Fruit fly (Drosophila melanogaster) whole organism, embryonic: ENCODE measurements around the gene CG11892.

Experiments
- Adf1 ChIP-seq: fragments of 200-800 bp; sonication (Bioruptor generic); IDR thresholded peaks from 2 replicates; pipeline ENCODE4 v1.3.6; 2022; ENCODE audit warnings: missing biosample characterization, missing genetic modification characterization
- Asciz ChIP-seq: fragments of 200-800 bp; sonication (Bioruptor generic); optimal IDR thresholded peaks from 2 replicates; lab custom pipeline; 2017; ENCODE audit warnings: missing biosample characterization, mild to moderate bottlenecking, missing genetic modification characterization, missing genetic modification reagents
- BEAF-32 ChIP-seq: fragments of 200-800 bp; sonication (Bioruptor generic); optimal IDR thresholded peaks from 3 replicates; lab custom pipeline; 2017; ENCODE audit warnings: missing biosample characterization, missing genetic modification characterization, mild to moderate bottlenecking, moderate library complexity, missing genetic modification reagents
- CG10274 ChIP-seq: fragments of 200-800 bp; sonication (Bioruptor generic); optimal IDR thresholded peaks from 3 replicates; lab custom pipeline; 2017; ENCODE audit warnings: missing biosample characterization, mild to moderate bottlenecking, missing genetic modification characterization
- CG11696 ChIP-seq: fragments of 200-800 bp; sonication (Bioruptor generic); IDR thresholded peaks from 2 replicates; pipeline ENCODE4 v1.3.6; 2022; ENCODE audit warnings: missing biosample characterization, missing genetic modification characterization
- CG11723 ChIP-seq: fragments of 200-800 bp; sonication (Bioruptor generic); optimal IDR thresholded peaks from 2 replicates; lab custom pipeline; 2017; ENCODE audit warnings: missing biosample characterization, mild to moderate bottlenecking, missing genetic modification characterization
- CG12236 ChIP-seq: fragments of 200-800 bp; sonication (Bioruptor generic); optimal IDR thresholded peaks from 2 replicates; lab custom pipeline; 2016; ENCODE audit warnings: missing biosample characterization, missing genetic modification characterization
- CG13775 ChIP-seq: fragments of 200-800 bp; sonication (Bioruptor generic); optimal IDR thresholded peaks from 3 replicates; lab custom pipeline; 2017; ENCODE audit warnings: missing biosample characterization, mild to moderate bottlenecking, missing genetic modification characterization
- CG14860 ChIP-seq: fragments of 200-800 bp; sonication (Bioruptor generic); IDR thresholded peaks from 3 replicates; pipeline ENCODE4 v1.3.6; 2022; ENCODE audit warnings: missing biosample characterization, missing genetic modification characterization; ENCODE audit not compliant: partially characterized antibody
- CG17612 ChIP-seq: fragments of 200-800 bp; sonication (Bioruptor generic); IDR thresholded peaks from 2 replicates; pipeline ENCODE4 v1.3.6; 2022; ENCODE audit warnings: missing biosample characterization, missing genetic modification characterization
- CG2678 ChIP-seq: fragments of 200-800 bp; sonication (Bioruptor generic); optimal IDR thresholded peaks from 3 replicates; lab custom pipeline; 2019; ENCODE audit warnings: missing biosample characterization, mild to moderate bottlenecking, missing genetic modification characterization, moderate library complexity
- CG3065 ChIP-seq: fragments of 200-800 bp; sonication (Bioruptor generic); optimal IDR thresholded peaks from 2 replicates; lab custom pipeline; 2016; ENCODE audit warnings: missing biosample characterization, missing genetic modification characterization
- CG3407 ChIP-seq: fragments of 200-800 bp; sonication (Bioruptor generic); optimal IDR thresholded peaks from 2 replicates; lab custom pipeline; 2018; ENCODE audit warnings: missing biosample characterization, mild to moderate bottlenecking, missing genetic modification characterization
- CG3847 ChIP-seq: fragments of 200-800 bp; sonication (Bioruptor generic); IDR thresholded peaks from 2 replicates; pipeline ENCODE4 v1.3.6; 2022; ENCODE audit warnings: missing biosample characterization, missing genetic modification characterization
- Ets97D ChIP-seq: fragments of 200-800 bp; sonication (Bioruptor generic); optimal IDR thresholded peaks from 3 replicates; lab custom pipeline; 2016; ENCODE audit warnings: missing biosample characterization, missing genetic modification characterization
- Fer1 ChIP-seq: fragments of 200-800 bp; sonication (Bioruptor generic); optimal IDR thresholded peaks from 2 replicates; lab custom pipeline; 2017; ENCODE audit warnings: missing biosample characterization, mild to moderate bottlenecking, missing genetic modification characterization
- HHEX ChIP-seq: fragments of 200-800 bp; sonication (Bioruptor generic); optimal IDR thresholded peaks from 3 replicates; lab custom pipeline; 2017; ENCODE audit warnings: missing biosample characterization, mild to moderate bottlenecking, missing genetic modification characterization, missing genetic modification reagents
- HLH3B ChIP-seq: fragments of 200-800 bp; sonication (Bioruptor generic); IDR thresholded peaks from 2 replicates; pipeline ENCODE4 v1.3.6; 2022; ENCODE audit warnings: missing biosample characterization, missing genetic modification characterization
- Hand ChIP-seq: fragments of 200-800 bp; sonication (Bioruptor generic); optimal IDR thresholded peaks from 2 replicates; lab custom pipeline; 2017; ENCODE audit warnings: mild to moderate bottlenecking, missing biosample characterization, missing genetic modification reagents, missing genetic modification characterization
- Hr51 ChIP-seq, 2 experiments: fragments of 200-800 bp; sonication (Bioruptor generic); optimal IDR thresholded peaks; 2 replicates in 1 of 2; 3 replicates in 1 of 2; lab custom pipeline; 2016 to 2018; ENCODE audit warnings: missing biosample characterization in 2 of 2, missing genetic modification characterization in 2 of 2, mild to moderate bottlenecking in 1 of 2, moderate library complexity in 1 of 2
- Jarid2 ChIP-seq: fragments of 200-800 bp; sonication (Bioruptor generic); optimal IDR thresholded peaks from 3 replicates; lab custom pipeline; 2017; ENCODE audit warnings: mild to moderate bottlenecking, missing biosample characterization, missing genetic modification reagents, missing genetic modification characterization
- NC2β ChIP-seq: fragments of 200-800 bp; sonication (Bioruptor generic); optimal IDR thresholded peaks from 2 replicates; lab custom pipeline; 2016; ENCODE audit warnings: missing biosample characterization, missing genetic modification characterization
- Oli ChIP-seq: fragments of 200-800 bp; sonication (Bioruptor generic); optimal IDR thresholded peaks from 2 replicates; lab custom pipeline; 2018; ENCODE audit warnings: missing biosample characterization, mild to moderate bottlenecking, missing genetic modification characterization, moderate library complexity
- Pdp1 ChIP-seq, 2 experiments: fragments of 200-800 bp; sonication (Bioruptor generic); optimal IDR thresholded peaks; 3 replicates each; lab custom pipeline; 2016; ENCODE audit warnings: missing biosample characterization in 2 of 2, missing genetic modification characterization in 2 of 2, mild to moderate bottlenecking in 1 of 2, moderate library complexity in 1 of 2
- Sox100B ChIP-seq: fragments of 200-800 bp; sonication (Bioruptor generic); optimal IDR thresholded peaks from 3 replicates; lab custom pipeline; 2018; ENCODE audit warnings: missing biosample characterization, mild to moderate bottlenecking, missing genetic modification characterization
- Spps ChIP-seq: fragments of 200-800 bp; sonication (Bioruptor generic); optimal IDR thresholded peaks from 2 replicates; lab custom pipeline; 2018; ENCODE audit warnings: missing biosample characterization, mild to moderate bottlenecking, missing genetic modification characterization
- Sry-δ ChIP-seq: fragments of 200-800 bp; sonication (Bioruptor generic); optimal IDR thresholded peaks from 2 replicates; lab custom pipeline; 2016; ENCODE audit warnings: missing biosample characterization, missing genetic modification characterization
- Ssrp ChIP-seq: fragments of 200-800 bp; sonication (Bioruptor generic); optimal IDR thresholded peaks from 2 replicates; lab custom pipeline; 2018; ENCODE audit warnings: missing biosample characterization, mild to moderate bottlenecking, missing genetic modification characterization, moderate library complexity
- Taf1 ChIP-seq: fragments of 200-800 bp; sonication (Bioruptor generic); IDR thresholded peaks from 2 replicates; pipeline ENCODE4 v1.3.6; 2022; ENCODE audit warnings: missing biosample characterization, missing genetic modification characterization
- Xbp1 ChIP-seq: fragments of 200-800 bp; sonication (Bioruptor generic); optimal IDR thresholded peaks from 3 replicates; lab custom pipeline; 2016; ENCODE audit warnings: missing biosample characterization, mild to moderate bottlenecking, missing genetic modification characterization
- YL-1 ChIP-seq: fragments of 200-800 bp; sonication (Bioruptor generic); optimal IDR thresholded peaks from 3 replicates; lab custom pipeline; 2017; ENCODE audit warnings: missing biosample characterization, mild to moderate bottlenecking, missing genetic modification characterization
- btn ChIP-seq: fragments of 200-800 bp; sonication (Bioruptor generic); optimal IDR thresholded peaks from 2 replicates; lab custom pipeline; 2016; ENCODE audit warnings: missing biosample characterization, missing genetic modification characterization
- corto ChIP-seq: fragments of 200-800 bp; sonication (Bioruptor generic); optimal IDR thresholded peaks from 2 replicates; lab custom pipeline; 2016; ENCODE audit warnings: missing biosample characterization, mild to moderate bottlenecking, missing genetic modification characterization, moderate library complexity
- ems ChIP-seq: fragments of 200-800 bp; sonication (Bioruptor generic); optimal IDR thresholded peaks from 3 replicates; lab custom pipeline; 2016; ENCODE audit warnings: missing biosample characterization, missing genetic modification characterization
- inv ChIP-seq: fragments of 200-800 bp; sonication (Bioruptor generic); IDR thresholded peaks from 2 replicates; pipeline ENCODE4 v1.3.6; 2022; ENCODE audit warnings: missing biosample characterization, missing genetic modification characterization; ENCODE audit not compliant: partially characterized antibody
- jumu ChIP-seq: fragments of 200-800 bp; sonication (Bioruptor generic); optimal IDR thresholded peaks from 3 replicates; lab custom pipeline; 2016; ENCODE audit warnings: missing biosample characterization, missing genetic modification characterization
- lmd ChIP-seq: fragments of 200-800 bp; sonication (Bioruptor generic); IDR thresholded peaks from 2 replicates; pipeline ENCODE4 v1.3.6; 2022; ENCODE audit warnings: missing biosample characterization, missing genetic modification characterization
- maf-S ChIP-seq: fragments of 200-800 bp; sonication (Bioruptor generic); optimal IDR thresholded peaks from 2 replicates; lab custom pipeline; 2016; ENCODE audit warnings: missing biosample characterization, missing genetic modification characterization
- mam ChIP-seq: fragments of 200-800 bp; sonication (Bioruptor generic); optimal IDR thresholded peaks from 3 replicates; lab custom pipeline; 2016; ENCODE audit warnings: missing biosample characterization, missing genetic modification characterization
- nerfin-1 ChIP-seq: fragments of 200-800 bp; sonication (Bioruptor generic); optimal IDR thresholded peaks from 3 replicates; lab custom pipeline; 2019; ENCODE audit warnings: missing biosample characterization, mild to moderate bottlenecking, missing genetic modification characterization, moderate library complexity
- pan ChIP-seq, 4 experiments: fragments of >200 bp in 3 of 4; fragments of 200-800 bp in 1 of 4; sonication (Bioruptor generic) in 1 of 4; optimal IDR thresholded peaks in 3 of 4; IDR thresholded peaks in 1 of 4; 2 replicates each; pipeline versions ENCODE4 v1.3.6 to Lab custom; 2017 to 2022; ENCODE audit warnings: missing biosample characterization in 2 of 4, missing genetic modification characterization in 2 of 4, mixed read lengths in 1 of 4
- prd ChIP-seq, 3 experiments: fragments of >200 bp in 2 of 3; fragments of 200-800 bp in 1 of 3; sonication (Bioruptor generic) in 1 of 3; optimal IDR thresholded peaks in 2 of 3; IDR thresholded peaks in 1 of 3; 2 replicates in 2 of 3; 3 replicates in 1 of 3; pipeline versions ENCODE4 v1.3.6 to Lab custom; 2017 to 2022; ENCODE audit warnings: missing biosample characterization in 1 of 3, missing genetic modification characterization in 1 of 3
- pum ChIP-seq: fragments of 200-800 bp; sonication (Bioruptor generic); optimal IDR thresholded peaks from 2 replicates; lab custom pipeline; 2016; ENCODE audit warnings: missing biosample characterization, missing genetic modification characterization
- repo ChIP-seq: fragments of 200-800 bp; sonication (Bioruptor generic); optimal IDR thresholded peaks from 2 replicates; lab custom pipeline; 2016; ENCODE audit warnings: missing biosample characterization, missing genetic modification characterization
- schlank ChIP-seq: fragments of 200-800 bp; sonication (Bioruptor generic); optimal IDR thresholded peaks from 2 replicates; lab custom pipeline; 2018; ENCODE audit warnings: missing biosample characterization, mild to moderate bottlenecking, missing genetic modification characterization
- sisA ChIP-seq: fragments of 200-800 bp; sonication (Bioruptor generic); IDR thresholded peaks from 2 replicates; pipeline ENCODE4 v1.3.6; 2022; ENCODE audit warnings: missing biosample characterization, missing genetic modification characterization
- wek ChIP-seq: fragments of 200-800 bp; sonication (Bioruptor generic); optimal IDR thresholded peaks from 3 replicates; lab custom pipeline; 2018; ENCODE audit warnings: missing biosample characterization, mild to moderate bottlenecking, missing genetic modification characterization, moderate library complexity
- zen2 ChIP-seq: fragments of 200-800 bp; sonication (Bioruptor generic); IDR thresholded peaks from 3 replicates; pipeline ENCODE4 v1.3.6; 2022; ENCODE audit warnings: missing biosample characterization, missing genetic modification characterization; ENCODE audit not compliant: partially characterized antibody

The CG11892 gene

DNA sequence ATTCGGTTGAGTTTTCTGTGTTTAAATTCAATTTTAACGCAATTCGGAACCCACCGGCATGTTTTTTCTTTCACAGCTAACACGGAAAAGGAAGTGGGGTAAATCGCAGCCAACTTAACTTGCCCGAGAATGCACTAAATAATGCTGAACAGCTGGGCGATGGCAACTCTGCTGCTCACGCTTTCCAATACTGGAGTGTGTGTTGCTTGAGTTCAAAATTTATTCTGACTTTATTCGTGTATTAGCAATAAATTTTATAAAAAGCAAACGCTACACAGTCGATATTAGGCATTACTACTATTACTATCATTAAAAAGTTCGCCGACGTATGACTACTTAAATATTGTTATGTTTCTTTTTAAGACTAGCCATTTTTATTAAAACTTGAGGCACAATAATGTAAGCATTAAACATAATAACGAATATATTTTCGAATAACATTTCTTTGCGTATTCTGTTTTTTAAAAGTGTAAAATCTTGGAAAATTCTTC, 33.9 kb upstream of the CG11892 start, which contains the start of the genes RpS27 and Nup37 (continued):
- TF ChIP-seq Jarid2 (GFP tag; lab: Kevin White, UChicago) = peak; percentile 94
- TF ChIP-seq CG13775 = peak; percentile 99
- TF ChIP-seq Pdp1 (GFP tag; optimal IDR thresholded peaks at IDR 0.05; lab: Kevin White, UChicago) = peak; percentile 94 to 97
- peak; percentile 67 for TF ChIP-seq BEAF-32 (GFP tag; lab: Kevin White, UChicago)
- TF ChIP-seq corto (GFP tag; lab: Kevin White, UChicago) = peak; percentile 71
- TF ChIP-seq NC2β (GFP tag; lab: Kevin White, UChicago) = peak; percentile 100
- peak; percentile 97 for TF ChIP-seq pum (GFP tag; lab: Kevin White, UChicago)
- peak; percentile 98 for TF ChIP-seq mam
- peak; percentile 97 for TF ChIP-seq Sox100B (GFP tag; lab: Kevin White, UChicago)
- peak; percentile 96 for TF ChIP-seq CG10274 (GFP tag; lab: Kevin White, UChicago)
- TF ChIP-seq CG12236 = peak; percentile 97
- TF ChIP-seq Taf1 (GFP tag; lab: Robert Waterston, UW) = peak; percentile 81; the same call in 1 of the 2 replicates
- TF ChIP-seq sisA (GFP tag; lab: Robert Waterston, UW) = peak; percentile 95
- peak; percentile 99 for TF ChIP-seq schlank
- TF ChIP-seq CG2678 (tag; lab: Kevin White, UChicago) = peak; percentile 92
- peak; percentile 99 for TF ChIP-seq CG11723 (GFP tag; lab: Kevin White, UChicago)
- no peak for TF ChIP-seq CG14860
- peak; percentile 96 for TF ChIP-seq jumu (GFP tag; lab: Kevin White, UChicago)
- TF ChIP-seq CG3407 (GFP tag; lab: Kevin White, UChicago) = peak; percentile 98
- TF ChIP-seq ems (GFP tag; lab: Kevin White, UChicago) = peak; percentile 98
- peak; percentile 94 for TF ChIP-seq Oli (tag; lab: Kevin White, UChicago)
- peak; percentile 95 for TF ChIP-seq HLH3B (GFP tag; lab: Robert Waterston, UW)
- TF ChIP-seq lmd (GFP tag; lab: Robert Waterston, UW) = peak; percentile 95
- TF ChIP-seq Sry-δ = peak; percentile 83
- TF ChIP-seq wek (GFP tag; lab: Kevin White, UChicago) = peak; percentile 97
- peak; percentile 98 for TF ChIP-seq Xbp1 (GFP tag; lab: Kevin White, UChicago)
- no peak for TF ChIP-seq inv (GFP tag; lab: Robert Waterston, UW)
- TF ChIP-seq maf-S (GFP tag; lab: Kevin White, UChicago) = peak; percentile 98
- TF ChIP-seq CG11696 = peak; percentile 84
- TF ChIP-seq CG3065 = peak; percentile 98
- peak; percentile 98 for TF ChIP-seq Fer1 (GFP tag; lab: Kevin White, UChicago)
- no peak for TF ChIP-seq zen2 (GFP tag; lab: Robert Waterston, UW)
- TF ChIP-seq Asciz (GFP tag; lab: Kevin White, UChicago) = peak; percentile 98
- TF ChIP-seq nerfin-1 = peak; percentile 94
- peak; percentile 92 for TF ChIP-seq Ssrp (tag; lab: Kevin White, UChicago)
- peak; percentile 94 for TF ChIP-seq Hand (GFP tag; lab: Kevin White, UChicago)
- peak; percentile 93 for TF ChIP-seq CG17612
- peak; percentile 98 for TF ChIP-seq repo
- TF ChIP-seq Spps (tag; lab: Kevin White, UChicago) = peak; percentile 82
- TF ChIP-seq prd (optimal IDR thresholded peaks at IDR 0.05; lab: Kevin White, UChicago) = no peak
- peak; percentile 91 for TF ChIP-seq prd (GFP tag; IDR thresholded peaks at IDR 0.05; lab: Robert Waterston, UW)
- TF ChIP-seq CG3847 (GFP tag; lab: Robert Waterston, UW) = peak; percentile 98
- TF ChIP-seq Ets97D (GFP tag; lab: Kevin White, UChicago) = peak; percentile 100
- TF ChIP-seq YL-1 = peak; percentile 100
- TF ChIP-seq btn = peak; percentile 97
- TF ChIP-seq Adf1 (GFP tag; lab: Robert Waterston, UW) = peak; percentile 79
- TF ChIP-seq Hr51 (GFP tag; optimal IDR thresholded peaks at IDR 0.05; lab: Kevin White, UChicago) = peak; percentile 92 to 99
- TF ChIP-seq pan (optimal IDR thresholded peaks at IDR 0.05; lab: Kevin White, UChicago) = no peak
- TF ChIP-seq pan (GFP tag; optimal IDR thresholded peaks at IDR 0.05 in 1 of 2, IDR thresholded peaks at IDR 0.05 in 1 of 2) = peak in 1 of 2 experiments; percentile 97
- TF ChIP-seq HHEX (GFP tag; lab: Kevin White, UChicago) = peak; percentile 99
